Fruit fly (Drosophila melanogaster) whole organism, embryonic: ENCODE measurements around the gene CG43163.

Source experiments
- Abd-B ChIP-seq: fragments of 200-800 bp; sonication (Bioruptor generic); optimal IDR thresholded peaks from 2 replicates; lab custom pipeline; 2018; ENCODE audit warnings: missing biosample characterization, mild to moderate bottlenecking, missing genetic modification characterization, moderate library complexity
- CG12155 ChIP-seq: fragments of 200-800 bp; sonication (Bioruptor generic); optimal IDR thresholded peaks from 3 replicates; lab custom pipeline; 2016; ENCODE audit warnings: missing biosample characterization, missing genetic modification characterization
- CG13424 ChIP-seq: fragments of 200-800 bp; sonication (Bioruptor generic); optimal IDR thresholded peaks from 2 replicates; lab custom pipeline; 2019; ENCODE audit warnings: missing biosample characterization, mild to moderate bottlenecking, missing genetic modification characterization, moderate library complexity
- CG14441 ChIP-seq: fragments of 200-800 bp; sonication (Bioruptor generic); IDR thresholded peaks from 2 replicates; pipeline ENCODE4 v1.3.6; 2022; ENCODE audit warnings: missing biosample characterization, missing genetic modification characterization
- CG14965 ChIP-seq: fragments of 200-800 bp; sonication (Bioruptor generic); optimal IDR thresholded peaks from 2 replicates; lab custom pipeline; 2016; ENCODE audit warnings: missing biosample characterization, missing genetic modification characterization, borderline replicate concordance
- CG15011 ChIP-seq: fragments of 200-800 bp; sonication (Bioruptor generic); optimal IDR thresholded peaks from 3 replicates; lab custom pipeline; 2018; ENCODE audit warnings: missing biosample characterization, mild to moderate bottlenecking, missing genetic modification characterization
- CG15269 ChIP-seq: fragments of 200-800 bp; sonication (Bioruptor generic); optimal IDR thresholded peaks from 2 replicates; lab custom pipeline; 2018; ENCODE audit warnings: missing biosample characterization, mild to moderate bottlenecking, missing genetic modification characterization, moderate library complexity
- CG1529 ChIP-seq: fragments of 200-800 bp; sonication (Bioruptor generic); optimal IDR thresholded peaks from 3 replicates; lab custom pipeline; 2018; ENCODE audit warnings: missing biosample characterization, missing genetic modification characterization
- CG15696 ChIP-seq: fragments of 200-800 bp; sonication (Bioruptor generic); optimal IDR thresholded peaks from 2 replicates; lab custom pipeline; 2019; ENCODE audit warnings: missing biosample characterization, mild to moderate bottlenecking, missing genetic modification characterization, moderate library complexity
- CG1603 ChIP-seq: fragments of 200-800 bp; sonication (Bioruptor generic); optimal IDR thresholded peaks from 2 replicates; lab custom pipeline; 2019; ENCODE audit warnings: missing biosample characterization, mild to moderate bottlenecking, missing genetic modification characterization, moderate library complexity
- CG17385 ChIP-seq: fragments of 200-800 bp; sonication (Bioruptor generic); optimal IDR thresholded peaks from 3 replicates; lab custom pipeline; 2018; ENCODE audit warnings: missing biosample characterization, mild to moderate bottlenecking, missing genetic modification characterization
- CG17829 ChIP-seq: fragments of 200-800 bp; optimal IDR thresholded peaks from 2 replicates; lab custom pipeline; 2019; ENCODE audit warnings: missing biosample characterization, mild to moderate bottlenecking, missing genetic modification characterization, moderate library complexity
- CG2712 ChIP-seq: fragments of 200-800 bp; optimal IDR thresholded peaks from 3 replicates; lab custom pipeline; 2019; ENCODE audit warnings: missing biosample characterization, mild to moderate bottlenecking, missing genetic modification characterization, moderate library complexity
- CG31224 ChIP-seq: fragments of 200-800 bp; sonication (Bioruptor generic); IDR thresholded peaks from 2 replicates; pipeline ENCODE4 v1.3.6; 2022; ENCODE audit warnings: missing biosample characterization, missing genetic modification characterization
- CG31388 ChIP-seq: fragments of 200-800 bp; sonication (Bioruptor generic); optimal IDR thresholded peaks from 2 replicates; lab custom pipeline; 2016; ENCODE audit warnings: missing biosample characterization, missing genetic modification characterization
- CG42726 ChIP-seq: fragments of 200-800 bp; sonication (Bioruptor generic); IDR thresholded peaks from 2 replicates; pipeline ENCODE4 v1.3.6; 2022; ENCODE audit warnings: missing biosample characterization, missing genetic modification characterization; ENCODE audit not compliant: partially characterized antibody
- CG4360 ChIP-seq: fragments of 200-800 bp; sonication (Bioruptor generic); IDR thresholded peaks from 2 replicates; pipeline ENCODE4 v1.3.6; 2022; ENCODE audit warnings: missing biosample characterization, missing genetic modification characterization
- CG5180 ChIP-seq: fragments of 200-800 bp; sonication (Bioruptor generic); optimal IDR thresholded peaks from 3 replicates; lab custom pipeline; 2017; ENCODE audit warnings: missing biosample characterization, missing genetic modification characterization, mild to moderate bottlenecking, moderate library complexity, missing genetic modification reagents
- CG6654 ChIP-seq: fragments of 200-800 bp; sonication (Bioruptor generic); optimal IDR thresholded peaks from 2 replicates; lab custom pipeline; 2017; ENCODE audit warnings: missing biosample characterization, mild to moderate bottlenecking, missing genetic modification characterization
- CG6854 ChIP-seq: fragments of 200-800 bp; sonication (Bioruptor generic); optimal IDR thresholded peaks from 3 replicates; lab custom pipeline; 2017; ENCODE audit warnings: missing biosample characterization, mild to moderate bottlenecking, missing genetic modification characterization
- Dp ChIP-seq: fragments of 200-800 bp; sonication (Bioruptor generic); optimal IDR thresholded peaks from 2 replicates; lab custom pipeline; 2018; ENCODE audit warnings: missing biosample characterization, mild to moderate bottlenecking, missing genetic modification characterization, moderate library complexity
- E2f2 ChIP-seq: fragments of 200-800 bp; sonication (Bioruptor generic); IDR thresholded peaks from 2 replicates; pipeline ENCODE4 v1.3.6; 2022; ENCODE audit warnings: missing biosample characterization, missing genetic modification characterization
- ERR ChIP-seq: fragments of 200-800 bp; sonication (Bioruptor generic); optimal IDR thresholded peaks from 2 replicates; lab custom pipeline; 2016; ENCODE audit warnings: missing biosample characterization, missing genetic modification characterization
- GATAe ChIP-seq: fragments of 200-800 bp; sonication (Bioruptor generic); conservative IDR thresholded peaks from 2 replicates; pipeline ENCODE4 v1.3.6; 2022; ENCODE audit warnings: missing biosample characterization, missing genetic modification characterization
- HHEX ChIP-seq: fragments of 200-800 bp; sonication (Bioruptor generic); optimal IDR thresholded peaks from 3 replicates; lab custom pipeline; 2017; ENCODE audit warnings: missing biosample characterization, mild to moderate bottlenecking, missing genetic modification characterization, missing genetic modification reagents
- Hr51 ChIP-seq, 2 experiments: fragments of 200-800 bp; sonication (Bioruptor generic); optimal IDR thresholded peaks; 2 replicates in 1 of 2; 3 replicates in 1 of 2; lab custom pipeline; 2016 to 2018; ENCODE audit warnings: missing biosample characterization in 2 of 2, missing genetic modification characterization in 2 of 2, mild to moderate bottlenecking in 1 of 2, moderate library complexity in 1 of 2
- Hr78 ChIP-seq, 2 experiments: fragments of 200-800 bp in 1 of 2; fragments of >200 bp in 1 of 2; sonication (Bioruptor generic) in 1 of 2; optimal IDR thresholded peaks; 2 replicates each; lab custom pipeline; 2017 to 2019; ENCODE audit warnings: missing biosample characterization in 2 of 2, missing genetic modification characterization in 2 of 2, mild to moderate bottlenecking in 1 of 2, moderate library complexity in 1 of 2
- MBD-R2 ChIP-seq: fragments of 200-800 bp; sonication (Bioruptor generic); IDR thresholded peaks from 2 replicates; pipeline ENCODE4 v1.3.6; 2022; ENCODE audit warnings: missing biosample characterization, missing genetic modification characterization
- PHDP ChIP-seq: fragments of 200-800 bp; sonication (Bioruptor generic); optimal IDR thresholded peaks from 3 replicates; lab custom pipeline; 2018; ENCODE audit warnings: missing biosample characterization, mild to moderate bottlenecking, missing genetic modification characterization, moderate library complexity
- Six4 ChIP-seq: fragments of 200-800 bp; sonication (Bioruptor generic); optimal IDR thresholded peaks from 2 replicates; lab custom pipeline; 2016; ENCODE audit warnings: missing biosample characterization, missing genetic modification characterization
- TFAM ChIP-seq: fragments of 200-800 bp; sonication (Bioruptor generic); optimal IDR thresholded peaks from 2 replicates; lab custom pipeline; 2017; ENCODE audit warnings: missing biosample characterization, missing genetic modification characterization, inconsistent platforms
- Xbp1 ChIP-seq: fragments of 200-800 bp; sonication (Bioruptor generic); optimal IDR thresholded peaks from 3 replicates; lab custom pipeline; 2016; ENCODE audit warnings: missing biosample characterization, mild to moderate bottlenecking, missing genetic modification characterization
- YL-1 ChIP-seq: fragments of 200-800 bp; sonication (Bioruptor generic); optimal IDR thresholded peaks from 3 replicates; lab custom pipeline; 2017; ENCODE audit warnings: missing biosample characterization, mild to moderate bottlenecking, missing genetic modification characterization
- az2 ChIP-seq: fragments of 200-800 bp; sonication (Bioruptor generic); optimal IDR thresholded peaks from 3 replicates; lab custom pipeline; 2016; ENCODE audit warnings: missing biosample characterization, missing genetic modification characterization
- br ChIP-seq: fragments of >200 bp; optimal IDR thresholded peaks from 2 replicates; lab custom pipeline; 2017
- bsh ChIP-seq, 2 experiments: fragments of 200-800 bp; sonication (Bioruptor generic); optimal IDR thresholded peaks; 2 replicates each; lab custom pipeline; 2017 to 2018; ENCODE audit warnings: mild to moderate bottlenecking in 2 of 2, missing biosample characterization in 2 of 2, missing genetic modification characterization in 2 of 2, moderate library complexity in 1 of 2
- chif ChIP-seq, 2 experiments: fragments of 200-800 bp; sonication (Bioruptor generic); optimal IDR thresholded peaks; 3 replicates each; lab custom pipeline; 2016; ENCODE audit warnings: missing biosample characterization in 2 of 2, missing genetic modification characterization in 2 of 2
- corto ChIP-seq: fragments of 200-800 bp; sonication (Bioruptor generic); optimal IDR thresholded peaks from 2 replicates; lab custom pipeline; 2016; ENCODE audit warnings: missing biosample characterization, mild to moderate bottlenecking, missing genetic modification characterization, moderate library complexity
- grau ChIP-seq: fragments of 200-800 bp; optimal IDR thresholded peaks from 3 replicates; lab custom pipeline; 2019; ENCODE audit warnings: missing biosample characterization, mild to moderate bottlenecking, missing genetic modification characterization, moderate library complexity
- h ChIP-seq: fragments of >200 bp; optimal IDR thresholded peaks from 2 replicates; lab custom pipeline; 2017
- ham ChIP-seq: fragments of 200-800 bp; sonication (Bioruptor generic); IDR thresholded peaks from 2 replicates; pipeline ENCODE4 v1.3.6; 2022; ENCODE audit warnings: missing biosample characterization, missing genetic modification characterization
- klu ChIP-seq: fragments of 200-800 bp; sonication (Bioruptor generic); IDR thresholded peaks from 2 replicates; pipeline ENCODE4 v1.3.6; 2022; ENCODE audit warnings: missing biosample characterization, missing genetic modification characterization
- lola ChIP-seq, 3 experiments: fragments of >200 bp in 2 of 3; fragments of 200-800 bp in 1 of 3; sonication (Bioruptor generic) in 1 of 3; optimal IDR thresholded peaks; 2 replicates each; lab custom pipeline; 2017 to 2019; ENCODE audit warnings: missing biosample characterization in 3 of 3, missing genetic modification characterization in 3 of 3, mild to moderate bottlenecking in 1 of 3, moderate library complexity in 1 of 3
- peb ChIP-seq: fragments of 200-800 bp; sonication (Bioruptor generic); IDR thresholded peaks from 2 replicates; pipeline ENCODE4 v1.3.6; 2022; ENCODE audit warnings: missing biosample characterization, missing genetic modification characterization
- phol ChIP-seq: fragments of 200-800 bp; sonication (Bioruptor generic); optimal IDR thresholded peaks from 3 replicates; lab custom pipeline; 2018; ENCODE audit warnings: missing biosample characterization, mild to moderate bottlenecking, missing genetic modification characterization, moderate library complexity
- sens-2 ChIP-seq: fragments of 200-800 bp; sonication (Bioruptor generic); IDR thresholded peaks from 2 replicates; pipeline ENCODE4 v1.3.6; 2022; ENCODE audit warnings: missing biosample characterization, missing genetic modification characterization
- ssp ChIP-seq: fragments of 200-800 bp; sonication (Bioruptor generic); IDR thresholded peaks from 2 replicates; pipeline ENCODE4 v1.3.6; 2022; ENCODE audit warnings: missing biosample characterization, missing genetic modification characterization
- tio ChIP-seq: fragments of 200-800 bp; sonication (Bioruptor generic); optimal IDR thresholded peaks from 2 replicates; lab custom pipeline; 2017; ENCODE audit warnings: missing biosample characterization, missing genetic modification characterization, inconsistent platforms
- tll ChIP-seq, 2 experiments: fragments of 200-800 bp in 1 of 2; fragments of >200 bp in 1 of 2; sonication (Bioruptor generic) in 1 of 2; optimal IDR thresholded peaks; 2 replicates each; lab custom pipeline; 2017 to 2019; ENCODE audit warnings: missing biosample characterization in 2 of 2, missing genetic modification characterization in 2 of 2, mild to moderate bottlenecking in 1 of 2, moderate library complexity in 1 of 2
- tx ChIP-seq: fragments of 200-800 bp; sonication (Bioruptor generic); optimal IDR thresholded peaks from 2 replicates; lab custom pipeline; 2016; ENCODE audit warnings: missing biosample characterization, missing genetic modification characterization
- vvl ChIP-seq: fragments of 200-800 bp; sonication (Bioruptor generic); IDR thresholded peaks from 2 replicates; pipeline ENCODE4 v1.3.6; 2022; ENCODE audit warnings: missing biosample characterization, missing genetic modification characterization

Gene CG43163

dm6 chr3L:8542213-8542612, 35.3 kb upstream of the CG43163 start (continued):
- no peak for TF ChIP-seq MBD-R2 (GFP tag; lab: Robert Waterston, UW)
- TF ChIP-seq vvl (GFP tag; lab: Robert Waterston, UW): no peak
- TF ChIP-seq CG5180 (GFP tag; lab: Kevin White, UChicago): no peak
- no peak for TF ChIP-seq Hr78 (GFP tag; optimal IDR thresholded peaks at IDR 0.05; lab: Kevin White, UChicago)
- no peak for TF ChIP-seq GATAe
- TF ChIP-seq CG15011 (GFP tag; lab: Kevin White, UChicago): no peak
- no peak for TF ChIP-seq sens-2 (GFP tag; lab: Robert Waterston, UW)
- TF ChIP-seq h (lab: Kevin White, UChicago): no peak
- peak in 1 of 2 experiments; percentile 27 for TF ChIP-seq Hr51 (GFP tag; optimal IDR thresholded peaks at IDR 0.05; lab: Kevin White, UChicago)
- peak; percentile 24; the same call in 1 of the 2 replicates for TF ChIP-seq E2f2 (GFP tag; lab: Robert Waterston, UW)
- peak; percentile 11 for TF ChIP-seq PHDP (tag; lab: Kevin White, UChicago)
- no peak for TF ChIP-seq ERR
- TF ChIP-seq ssp (GFP tag; lab: Robert Waterston, UW): no peak
- no peak for TF ChIP-seq CG14441 (GFP tag; lab: Robert Waterston, UW)
- TF ChIP-seq Six4: no peak
- no peak for TF ChIP-seq CG6854 (GFP tag; lab: Kevin White, UChicago)
- TF ChIP-seq chif (GFP tag; optimal IDR thresholded peaks at IDR 0.05; lab: Kevin White, UChicago): peak in 1 of 2 experiments; percentile 13
- no peak for TF ChIP-seq CG42726
- TF ChIP-seq az2 (GFP tag; lab: Kevin White, UChicago): no peak
- TF ChIP-seq CG15696 (tag; lab: Kevin White, UChicago): no peak
- no peak for TF ChIP-seq klu (GFP tag; lab: Robert Waterston, UW)
- TF ChIP-seq CG2712: peak; percentile 13
- TF ChIP-seq CG15269 (tag; lab: Kevin White, UChicago): no peak
- peak in 1 of 3 experiments; percentile 18 for TF ChIP-seq lola (GFP tag; optimal IDR thresholded peaks at IDR 0.05; lab: Kevin White, UChicago)
- TF ChIP-seq Abd-B (GFP tag; lab: Kevin White, UChicago): no peak
- no peak for TF ChIP-seq CG1529 (GFP tag; lab: Kevin White, UChicago)
- no peak for TF ChIP-seq corto (GFP tag; lab: Kevin White, UChicago)
- TF ChIP-seq peb (GFP tag; lab: Robert Waterston, UW): no peak
- no peak for TF ChIP-seq TFAM
- no peak for TF ChIP-seq CG13424
- TF ChIP-seq ham (GFP tag; lab: Robert Waterston, UW): no peak
- TF ChIP-seq tx (GFP tag; lab: Kevin White, UChicago): no peak
- TF ChIP-seq CG17385: no peak
- TF ChIP-seq tio: no peak
- TF ChIP-seq br (lab: Kevin White, UChicago): no peak
- TF ChIP-seq tll (GFP tag; optimal IDR thresholded peaks at IDR 0.05; lab: Kevin White, UChicago): no peak
- no peak for TF ChIP-seq Dp (GFP tag; lab: Kevin White, UChicago)
- no peak for TF ChIP-seq HHEX (GFP tag; lab: Kevin White, UChicago)
- no peak for TF ChIP-seq CG14965 (GFP tag; lab: Kevin White, UChicago)
- no peak for TF ChIP-seq CG31224 (GFP tag; lab: Robert Waterston, UW)
- TF ChIP-seq CG12155 (GFP tag; lab: Kevin White, UChicago): no peak
- peak; percentile 32 for TF ChIP-seq grau (tag; lab: Kevin White, UChicago)
- TF ChIP-seq CG17829: peak; percentile 20
- TF ChIP-seq CG6654 (GFP tag; lab: Kevin White, UChicago): no peak
- no peak for TF ChIP-seq CG4360 (GFP tag; lab: Robert Waterston, UW)
- TF ChIP-seq bsh (GFP tag; optimal IDR thresholded peaks at IDR 0.05; lab: Kevin White, UChicago): peak in 1 of 2 experiments; percentile 48
- TF ChIP-seq Xbp1 (GFP tag; lab: Kevin White, UChicago): peak; percentile 12
- TF ChIP-seq YL-1 (GFP tag; lab: Kevin White, UChicago): no peak
- no peak for TF ChIP-seq CG31388 (GFP tag; lab: Kevin White, UChicago)
- TF ChIP-seq phol (tag; lab: Kevin White, UChicago): peak; percentile 24
- TF ChIP-seq CG1603 (tag; lab: Kevin White, UChicago): no peak
